Worm (Caenorhabditis elegans): ENCODE measurements around the gene Y39H10A.1.

ce11 chrV:3812291-3812690, 45.3 kb downstream of the Y39H10A.1 start, which contains the start of gene scl-12:
- no peak for TF ChIP-seq R02D3.7 (tag; optimal IDR thresholded peaks at IDR 0.05)
- no peak for TF ChIP-seq nhr-237 (tag; optimal IDR thresholded peaks at IDR 0.05)
- no peak for TF ChIP-seq unc-62 (GFP tag; optimal IDR thresholded peaks at IDR 0.05)
- no peak for TF ChIP-seq ceh-82 (tag; optimal IDR thresholded peaks at IDR 0.05)
